Fruit fly (Drosophila melanogaster): ENCODE data around the gene CG6836.

CG6836 gene

DNA sequence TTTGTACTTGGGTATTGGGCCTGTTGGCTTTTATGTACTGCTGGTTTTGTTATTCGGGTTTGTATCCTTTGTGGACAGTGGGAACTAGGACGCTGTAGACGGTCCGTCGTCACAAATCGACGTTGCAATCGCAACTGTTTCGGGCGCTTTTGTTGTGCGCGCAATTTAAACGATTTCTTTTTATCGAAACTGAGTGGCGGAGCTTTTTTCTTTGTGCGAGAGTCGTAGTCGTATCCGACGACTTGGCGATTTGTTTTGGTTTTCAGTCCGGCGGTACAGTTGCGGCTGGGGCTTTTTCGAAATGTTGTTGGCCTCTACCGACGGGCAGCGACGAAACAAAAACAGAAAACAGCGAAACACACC lies 45.2 kb downstream of the CG6836 start (continued):
- TF ChIP-seq acj6 (GFP tag; optimal IDR thresholded peaks at IDR 0.05) (no peak), pdm3 (GFP tag; optimal IDR thresholded peaks at IDR 0.05) (no peak), Smox (GFP tag; optimal IDR thresholded peaks at IDR 0.05) (no peak), CG6808 (GFP tag; optimal IDR thresholded peaks at IDR 0.05) (no peak), dac (GFP tag; optimal IDR thresholded peaks at IDR 0.05) (no peak), CG4318 (GFP tag; optimal IDR thresholded peaks at IDR 0.05) (no peak), Hr39 (GFP tag; optimal IDR thresholded peaks at IDR 0.05) (no peak)

DNA sequence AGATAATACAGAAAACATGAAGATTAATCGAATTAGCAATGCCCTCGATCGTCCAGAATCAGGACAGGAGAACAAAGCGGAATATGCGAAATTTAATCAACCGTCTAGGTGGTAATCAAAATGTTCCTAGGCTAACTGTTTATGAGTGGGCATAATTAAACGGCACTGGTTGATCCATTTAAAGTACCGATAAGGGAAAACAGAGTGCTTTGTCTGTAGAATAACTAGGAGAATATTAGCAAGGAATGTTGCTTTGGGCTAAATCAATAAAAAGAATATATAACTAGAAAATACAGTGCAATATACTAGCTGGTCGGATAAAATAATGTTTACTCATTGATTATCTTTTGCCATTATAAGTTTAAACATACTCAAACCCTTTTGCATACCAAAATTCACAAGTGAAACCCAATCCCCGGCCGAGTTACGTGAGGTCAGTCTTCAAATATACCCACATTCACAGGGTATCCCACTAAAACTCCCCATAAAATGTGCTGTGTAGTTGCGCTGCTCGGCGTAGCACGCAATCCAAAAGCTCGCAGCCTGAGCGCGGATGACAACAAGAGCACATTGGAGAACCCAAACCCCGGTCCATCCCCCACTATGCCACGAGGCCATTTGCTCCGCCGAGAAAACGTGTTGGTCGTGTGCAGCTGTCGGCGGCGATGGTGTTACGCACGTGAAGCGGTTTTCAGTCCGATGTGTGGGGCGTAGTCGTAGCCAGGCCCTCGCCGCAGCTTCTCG lies 45.8 kb downstream of the CG6836 start:
- TF ChIP-seq vri (GFP tag; optimal IDR thresholded peaks at IDR 0.05) (peak; percentile 61), CG4318 (GFP tag; optimal IDR thresholded peaks at IDR 0.05) (peak; percentile 77), CG10631 (GFP tag; optimal IDR thresholded peaks at IDR 0.05) (peak; percentile 83), CG11902 (GFP tag; optimal IDR thresholded peaks at IDR 0.05) (peak; percentile 57), Ets96B (tag; optimal IDR thresholded peaks at IDR 0.05) (peak; percentile 55), CG6163 (GFP tag; IDR thresholded peaks at IDR 0.05) (peak; percentile 71), esn (GFP tag; optimal IDR thresholded peaks at IDR 0.05) (peak; percentile 80), Smox (GFP tag; optimal IDR thresholded peaks at IDR 0.05) (peak; percentile 69), CG6276 (GFP tag; optimal IDR thresholded peaks at IDR 0.05) (peak; percentile 71), Gug (GFP tag; IDR thresholded peaks at IDR 0.05) (peak; percentile 44), CG6808 (GFP tag; optimal IDR thresholded peaks at IDR 0.05) (peak; percentile 56), CG31627 (GFP tag; optimal IDR thresholded peaks at IDR 0.05) (peak; percentile 66), acj6 (GFP tag; optimal IDR thresholded peaks at IDR 0.05) (peak; percentile 75), pdm3 (GFP tag; optimal IDR thresholded peaks at IDR 0.05) (peak; percentile 76), Sox15 (GFP tag; optimal IDR thresholded peaks at IDR 0.05) (peak; percentile 72), CG6854 (GFP tag; optimal IDR thresholded peaks at IDR 0.05) (peak; percentile 81), Sox102F (GFP tag; optimal IDR thresholded peaks at IDR 0.05) (peak; percentile 50), Ets21C (GFP tag; optimal IDR thresholded peaks at IDR 0.05) (peak; percentile 53), Lpt (GFP tag; optimal IDR thresholded peaks at IDR 0.05) (peak; percentile 9), CG6792 (GFP tag; optimal IDR thresholded peaks at IDR 0.05) (peak; percentile 59), Eip75B (GFP tag; optimal IDR thresholded peaks at IDR 0.05) (peak; percentile 52), salr (GFP tag; optimal IDR thresholded peaks at IDR 0.05) (peak in 1 of 2 experiments; percentile 83), achi (GFP tag; optimal IDR thresholded peaks at IDR 0.05) (peak; percentile 68), cyc (GFP tag; optimal IDR thresholded peaks at IDR 0.05) (peak; percentile 58), CG7368 (GFP tag; optimal IDR thresholded peaks at IDR 0.05) (peak; percentile 47), CG11762 (GFP tag; optimal IDR thresholded peaks at IDR 0.05; ENCODE audit: insufficient read depth) (peak; percentile 52), Hr4 (GFP tag; optimal IDR thresholded peaks at IDR 0.05) (peak; percentile 84), CG8119 (GFP tag; IDR thresholded peaks at IDR 0.05) (no peak; the same call in 2 of the 3 replicates), CG15336 (GFP tag; IDR thresholded peaks at IDR 0.05) (peak; percentile 44), ss (GFP tag; optimal IDR thresholded peaks at IDR 0.05) (peak; percentile 40 to 89), Met (GFP tag; optimal IDR thresholded peaks at IDR 0.05) (peak; percentile 68), CG10669 (GFP tag; optimal IDR thresholded peaks at IDR 0.05) (peak; percentile 69), eg (GFP tag; IDR thresholded peaks at IDR 0.05) (peak; percentile 63), CG1621 (tag; optimal IDR thresholded peaks at IDR 0.05) (peak; percentile 84), Eip93F (GFP tag; optimal IDR thresholded peaks at IDR 0.05) (no peak), dsx (GFP tag; optimal IDR thresholded peaks at IDR 0.05; ENCODE audit: poor library complexity, severe bottlenecking) (no peak), CG8319 (GFP tag; optimal IDR thresholded peaks at IDR 0.05) (peak; percentile 55), topi (GFP tag; optimal IDR thresholded peaks at IDR 0.05) (peak; percentile 51), CG34406 (GFP tag; optimal IDR thresholded peaks at IDR 0.05) (peak; percentile 48), net (GFP tag; optimal IDR thresholded peaks at IDR 0.05) (peak; percentile 74), CG3032 (tag; optimal IDR thresholded peaks at IDR 0.05) (peak; percentile 51), Sox14 (GFP tag; optimal IDR thresholded peaks at IDR 0.05) (peak; percentile 64), spab (GFP tag; optimal IDR thresholded peaks at IDR 0.05) (peak; percentile 56), lz (GFP tag; optimal IDR thresholded peaks at IDR 0.05) (peak; percentile 68), svp (GFP tag) (peak; percentile 89), dac (GFP tag; optimal IDR thresholded peaks at IDR 0.05) (peak; percentile 20), CG8632 (GFP tag; optimal IDR thresholded peaks at IDR 0.05) (peak; percentile 63)
